Worm (Caenorhabditis elegans): ENCODE data around the gene F28D1.6.
A peak's percentile ranks its signal among the peaks of the same experiment; 100 is the strongest.

The F28D1.6 gene

ce11 chrIV:12385061-12385460 lies at the start of gene F28D1.6:
Gene F28D1.6, minus strand, starts transcription at chrIV:12385161.
- TF ChIP-seq nhr-237 (tag; optimal IDR thresholded peaks at IDR 0.05) (no peak), elt-3 (tag; optimal IDR thresholded peaks at IDR 0.05) (no peak), nhr-76 (tag; optimal IDR thresholded peaks at IDR 0.05) (no peak), unc-62 (GFP tag; optimal IDR thresholded peaks at IDR 0.05) (no peak), mls-2 (tag; optimal IDR thresholded peaks at IDR 0.05) (no peak), drap-1 (GFP tag; optimal IDR thresholded peaks at IDR 0.05) (no peak), tbx-8 (GFP tag; optimal IDR thresholded peaks at IDR 0.05) (no peak), ceh-39 (tag; optimal IDR thresholded peaks at IDR 0.05) (no peak), ham-2 (GFP tag; optimal IDR thresholded peaks at IDR 0.05) (no peak), blmp-1 (tag; optimal IDR thresholded peaks at IDR 0.05) (no peak), nhr-2 (tag; optimal IDR thresholded peaks at IDR 0.05) (no peak), lin-13 (tag; optimal IDR thresholded peaks at IDR 0.05) (no peak), unc-120 (tag; optimal IDR thresholded peaks at IDR 0.05; ENCODE audit: poor library complexity, severe bottlenecking) (no peak), ceh-83 (GFP tag; optimal IDR thresholded peaks at IDR 0.05) (no peak), sem-2 (GFP tag; optimal IDR thresholded peaks at IDR 0.05) (no peak)

- TF ChIP-seq lsy-2 (tag; optimal IDR thresholded peaks at IDR 0.05) = no peak
- TF ChIP-seq M03D4.4 (tag; optimal IDR thresholded peaks at IDR 0.05) = no peak
- TF ChIP-seq lin-32 (GFP tag; optimal IDR thresholded peaks at IDR 0.05) = no peak
- no peak for TF ChIP-seq mls-2 (tag; optimal IDR thresholded peaks at IDR 0.05)
- TF ChIP-seq elt-1 (tag; optimal IDR thresholded peaks at IDR 0.05; ENCODE audit: borderline replicate concordance, insufficient read depth) = no peak
Observed at ce11 chrIV:12432340-12432739, 47.4 kb upstream of the F28D1.6 start, which contains the start of gene clec-184. Gene clec-184, plus strand, starts transcription at chrIV:12432640.

ce11 chrIV:12431755-12432154 lies 46.8 kb upstream of the F28D1.6 start:
- TF ChIP-seq hlh-1 (tag; optimal IDR thresholded peaks at IDR 0.05) (no peak), ceh-39 (tag; optimal IDR thresholded peaks at IDR 0.05) (no peak), elt-1 (tag; optimal IDR thresholded peaks at IDR 0.05; ENCODE audit: borderline replicate concordance, insufficient read depth) (no peak), lin-32 (GFP tag; optimal IDR thresholded peaks at IDR 0.05) (no peak), zip-8 (tag; optimal IDR thresholded peaks at IDR 0.05) (no peak), unc-39 (tag; optimal IDR thresholded peaks at IDR 0.05) (no peak)

- TF ChIP-seq nhr-2 (tag; optimal IDR thresholded peaks at IDR 0.05) (no peak), mls-2 (tag; optimal IDR thresholded peaks at IDR 0.05) (no peak), unc-39 (tag; optimal IDR thresholded peaks at IDR 0.05) (no peak), nhr-12 (tag; optimal IDR thresholded peaks at IDR 0.05) (no peak), snpc-4 (tag; optimal IDR thresholded peaks at IDR 0.05) (no peak), unc-62 (GFP tag; optimal IDR thresholded peaks at IDR 0.05) (no peak), ham-2 (GFP tag; optimal IDR thresholded peaks at IDR 0.05) (no peak), drap-1 (GFP tag; optimal IDR thresholded peaks at IDR 0.05) (no peak), blmp-1 (tag; optimal IDR thresholded peaks at IDR 0.05) (no peak), ces-1 (GFP tag; optimal IDR thresholded peaks at IDR 0.05) (no peak), elt-3 (tag; optimal IDR thresholded peaks at IDR 0.05) (no peak)
Observed at ce11 chrIV:12429504-12429903, 44.5 kb upstream of the F28D1.6 start.

ce11 chrIV:12428467-12428866 lies 43.5 kb upstream of the F28D1.6 start, which contains the start of gene col-130:
Gene col-130, minus strand, starts transcription at chrIV:12428516.
- TF ChIP-seq elt-1 (tag; optimal IDR thresholded peaks at IDR 0.05; ENCODE audit: borderline replicate concordance, insufficient read depth) (no peak), zip-8 (tag; optimal IDR thresholded peaks at IDR 0.05) (peak; percentile 94), mls-2 (tag; optimal IDR thresholded peaks at IDR 0.05) (no peak)

- TF ChIP-seq nhr-28 (tag; optimal IDR thresholded peaks at IDR 0.05) (no peak), mab-5 (tag; optimal IDR thresholded peaks at IDR 0.05) (no peak), unc-39 (tag; optimal IDR thresholded peaks at IDR 0.05) (no peak), ztf-11 (tag; optimal IDR thresholded peaks at IDR 0.05) (no peak), ham-2 (GFP tag; optimal IDR thresholded peaks at IDR 0.05) (no peak), ceh-43 (GFP tag; optimal IDR thresholded peaks at IDR 0.05) (no peak), sptf-1 (tag; optimal IDR thresholded peaks at IDR 0.05) (peak; percentile 33), elt-3 (tag; optimal IDR thresholded peaks at IDR 0.05) (no peak)
Observed at ce11 chrIV:12427687-12428284, 42.8 kb upstream of the F28D1.6 start.

Data from whole organism, mixed stage, embryonic.